Worm (Caenorhabditis elegans): ENCODE results near the gene cav-2.

ce11 chrV:13587902-13588301, 31.0 kb downstream of the cav-2 start, which contains the start of gene F53F4.17:
- TF ChIP-seq snpc-4 (tag; optimal IDR thresholded peaks at IDR 0.05) (no peak), elt-3 (tag; optimal IDR thresholded peaks at IDR 0.05) (no peak), lsy-2 (tag; optimal IDR thresholded peaks at IDR 0.05) (no peak), hlh-1 (tag; optimal IDR thresholded peaks at IDR 0.05) (no peak), pha-4 (tag; optimal IDR thresholded peaks at IDR 0.05) (no peak), mep-1 (tag; optimal IDR thresholded peaks at IDR 0.05) (no peak), ceh-83 (GFP tag; optimal IDR thresholded peaks at IDR 0.05) (no peak), unc-39 (tag; optimal IDR thresholded peaks at IDR 0.05) (no peak), bed-3 (GFP tag; optimal IDR thresholded peaks at IDR 0.05) (no peak), nhr-237 (tag; optimal IDR thresholded peaks at IDR 0.05) (no peak), ztf-11 (tag; optimal IDR thresholded peaks at IDR 0.05) (no peak), drap-1 (GFP tag; optimal IDR thresholded peaks at IDR 0.05) (no peak)

Measured in whole organism, mixed stage, embryonic.